Worm (Caenorhabditis elegans): Measurements from ENCODE around the gene srh-28.

DNA sequence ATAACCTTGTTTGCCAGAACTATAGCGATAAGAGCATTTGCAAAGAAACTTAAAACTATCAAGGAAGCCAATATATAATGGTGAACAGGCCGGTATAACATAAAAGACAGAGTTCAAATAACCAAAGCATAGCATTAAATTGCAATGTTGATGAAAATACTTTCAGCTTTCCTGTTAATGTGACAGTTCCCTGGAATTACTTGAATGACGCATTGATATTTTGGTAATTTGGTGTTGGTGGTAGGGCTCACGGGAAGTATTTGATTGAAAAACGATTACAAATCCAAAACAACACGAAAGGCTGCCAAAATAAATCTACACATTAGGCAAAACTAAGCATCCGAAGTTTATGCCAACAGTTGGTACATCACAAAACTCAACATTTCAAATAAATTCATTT is 33.4 kb upstream of the srh-28 start, which contains the start of gene dmsr-16:
- TF ChIP-seq him-1 (tag; optimal IDR thresholded peaks at IDR 0.05) (no peak), W03F9.2 (tag; optimal IDR thresholded peaks at IDR 0.05) (no peak)
